Comparison of ENCODE assay signal across 1 fruit fly cellular context in genomic region chr2L:20948625-20949024, dm6.
TF ChIP-seq lines count a peak whose summit lies in the region.

No protein-coding gene starts in this region.

TF ChIP-seq in whole organism, embryonic, 481 proteins besides CTCF, POLR2A, EP300 and RAD21 (continued from another document):
- TF ChIP-seq nerfin-2 (GFP tag; IDR thresholded peaks at IDR 0.05; lab: Robert Waterston, UW; ENCODE audit: partially characterized antibody) (no peak), gcm (GFP tag; optimal IDR thresholded peaks at IDR 0.05; lab: Kevin White, UChicago) (no peak), pfk (GFP tag; optimal IDR thresholded peaks at IDR 0.05; lab: Kevin White, UChicago) (no peak), vfl (GFP tag; optimal IDR thresholded peaks at IDR 0.05; lab: Kevin White, UChicago) (no peak), CG6175 (GFP tag; IDR thresholded peaks at IDR 0.05; lab: Robert Waterston, UW) (no peak), CG14965 (GFP tag; optimal IDR thresholded peaks at IDR 0.05; lab: Kevin White, UChicago; ENCODE audit: borderline replicate concordance) (no peak), fd3F (GFP tag; optimal IDR thresholded peaks at IDR 0.05; lab: Kevin White, UChicago) (no peak), CG14860 (GFP tag; IDR thresholded peaks at IDR 0.05; lab: Robert Waterston, UW; ENCODE audit: partially characterized antibody) (no peak), cwo (GFP tag; optimal IDR thresholded peaks at IDR 0.05; lab: Kevin White, UChicago) (no peak), trem (tag; optimal IDR thresholded peaks at IDR 0.05; lab: Kevin White, UChicago) (no peak), Lpt (GFP tag; optimal IDR thresholded peaks at IDR 0.05; lab: Kevin White, UChicago) (no peak), ken (GFP tag; IDR thresholded peaks at IDR 0.05; lab: Robert Waterston, UW) (0 out of 3 replicates have a peak, but pooled peaks have one; percentile 22), CG6791 (GFP tag; IDR thresholded peaks at IDR 0.05; lab: Robert Waterston, UW; ENCODE audit: partially characterized antibody) (no peak), Gug (GFP tag; IDR thresholded peaks at IDR 0.05; lab: Robert Waterston, UW) (peak; percentile 3; the same call in 1 of the 4 replicates), CG3163 (GFP tag; optimal IDR thresholded peaks at IDR 0.05; lab: Kevin White, UChicago) (no peak), Oli (tag; optimal IDR thresholded peaks at IDR 0.05; lab: Kevin White, UChicago) (peak; percentile 2), CG10979 (tag; optimal IDR thresholded peaks at IDR 0.05; lab: Kevin White, UChicago) (peak; percentile 14), CG10267 (tag; optimal IDR thresholded peaks at IDR 0.05; lab: Kevin White, UChicago) (no peak), CG15011 (GFP tag; optimal IDR thresholded peaks at IDR 0.05; lab: Kevin White, UChicago) (no peak), CG8388 (GFP tag; optimal IDR thresholded peaks at IDR 0.05; lab: Kevin White, UChicago) (peak; percentile 35), mam (GFP tag; optimal IDR thresholded peaks at IDR 0.05; lab: Kevin White, UChicago) (no peak), CG1603 (tag; optimal IDR thresholded peaks at IDR 0.05; lab: Kevin White, UChicago) (peak; percentile 45), dpn (GFP tag; optimal IDR thresholded peaks at IDR 0.05; lab: Kevin White, UChicago) (peak; percentile 13 to 14), da (GFP tag; optimal IDR thresholded peaks at IDR 0.05; lab: Kevin White, UChicago) (no peak), CG13123 (GFP tag; optimal IDR thresholded peaks at IDR 0.05; lab: Kevin White, UChicago) (no peak), Side (GFP tag; optimal IDR thresholded peaks at IDR 0.05; lab: Kevin White, UChicago) (no peak), CG1832 (GFP tag; optimal IDR thresholded peaks at IDR 0.05; lab: Kevin White, UChicago) (no peak), CG10959 (GFP tag; IDR thresholded peaks at IDR 0.05; lab: Robert Waterston, UW) (no peak), Dek (tag; optimal IDR thresholded peaks at IDR 0.05; lab: Kevin White, UChicago) (no peak), Dip3 (GFP tag; optimal IDR thresholded peaks at IDR 0.05; lab: Kevin White, UChicago) (no peak), CG14050 (GFP tag; IDR thresholded peaks at IDR 0.05; lab: Robert Waterston, UW) (no peak), CG14710 (tag; optimal IDR thresholded peaks at IDR 0.05; lab: Kevin White, UChicago) (peak; percentile 4), sens-2 (GFP tag; IDR thresholded peaks at IDR 0.05; lab: Robert Waterston, UW) (0 out of 2 replicates have a peak, but pooled peaks have one; percentile 14), slou (GFP tag; optimal IDR thresholded peaks at IDR 0.05; lab: Kevin White, UChicago) (no peak), CG12659 (GFP tag; optimal IDR thresholded peaks at IDR 0.05; lab: Kevin White, UChicago) (no peak), CG6254 (GFP tag; optimal IDR thresholded peaks at IDR 0.05; lab: Kevin White, UChicago) (no peak), D19B (GFP tag; optimal IDR thresholded peaks at IDR 0.05; lab: Kevin White, UChicago) (no peak), zfh1 (GFP tag; IDR thresholded peaks at IDR 0.05; lab: Robert Waterston, UW) (peak; percentile 58; the same call in 1 of the 3 replicates), dysf (GFP tag; IDR thresholded peaks at IDR 0.05; lab: Robert Waterston, UW) (0 out of 3 replicates have a peak, but pooled peaks have one; percentile 45), CG18599 (GFP tag; optimal IDR thresholded peaks at IDR 0.05; lab: Kevin White, UChicago) (no peak)
